Worm (Caenorhabditis elegans) whole organism, L4/young adult: Measurements from ENCODE around the gene Y48B6A.13.

Experiments used
- W03F9.2 ChIP-seq: fragments of 150-350 bp; optimal IDR thresholded peaks from 2 replicates; lab custom pipeline; 2014; ENCODE audit warnings: missing biosample characterization, missing genetic modification characterization
- him-1 ChIP-seq: sonication (generic microtip); optimal IDR thresholded peaks from 2 replicates; lab custom pipeline; 2016; ENCODE audit warnings: missing genotype, missing genetic modification reagents, missing genetic modification characterization, missing compliant biosample characterization

ce11 chrII:14269142-14269593, 43.1 kb upstream of the Y48B6A.13 start, which contains the start of gene Y54G11A.1:
- no peak for TF ChIP-seq him-1 (tag; lab: Kevin White, UChicago)
- TF ChIP-seq W03F9.2, result no peak
